Worm (Caenorhabditis elegans): ENCODE measurements around the gene str-40.

- no peak for TF ChIP-seq F13C5.2 (tag; optimal IDR thresholded peaks at IDR 0.05)
- TF ChIP-seq ama-1 (optimal IDR thresholded peaks at IDR 0.05), result no peak
Observed at ce11 chrV:3032343-3032742, 36.7 kb downstream of the str-40 start, which contains the start of gene irld-38.

All from whole organism, early embryonic.